Worm (Caenorhabditis elegans): Measurements from ENCODE around the gene fbxc-12.

fbxc-12 gene

ce11 chrIV:884707-885394, 20.2 kb upstream of the fbxc-12 start, which contains the start of gene mak-2 (continued):
- TF ChIP-seq mes-2 (tag; optimal IDR thresholded peaks at IDR 0.05; ENCODE audit: poor library complexity, severe bottlenecking) (peak; percentile 84), nhr-11 (tag; optimal IDR thresholded peaks at IDR 0.05) (peak; percentile 52), hlh-11 (tag; optimal IDR thresholded peaks at IDR 0.05) (peak; percentile 71), vab-7 (GFP tag; IDR thresholded peaks at IDR 0.05) (peak; percentile 52), F44E2.7 (GFP tag; IDR thresholded peaks at IDR 0.05) (no peak), ZK337.2 (GFP tag; IDR thresholded peaks at IDR 0.05) (no peak), rbr-2 (tag; optimal IDR thresholded peaks at IDR 0.05) (peak; percentile 68), spr-3 (GFP tag; optimal IDR thresholded peaks at IDR 0.05) (no peak), nhr-42 (GFP tag; IDR thresholded peaks at IDR 0.05) (no peak), aha-1 (tag) (no peak), lin-39 (tag; optimal IDR thresholded peaks at IDR 0.05) (no peak), snpc-1.2 (GFP tag; IDR thresholded peaks at IDR 0.05) (no peak), zip-11 (GFP tag; IDR thresholded peaks at IDR 0.05) (no peak), nhr-28 (tag; optimal IDR thresholded peaks at IDR 0.05) (peak; percentile 79), nhr-111 (GFP tag; optimal IDR thresholded peaks at IDR 0.05) (no peak), lin-1 (GFP tag; IDR thresholded peaks at IDR 0.05) (no peak), hmg-1.1 (GFP tag; IDR thresholded peaks at IDR 0.05) (peak; percentile 67), lim-7 (GFP tag; IDR thresholded peaks at IDR 0.05) (no peak), T20F7.1 (GFP tag; optimal IDR thresholded peaks at IDR 0.05) (no peak), mxl-3 (GFP tag; optimal IDR thresholded peaks at IDR 0.05) (peak; percentile 46), ceh-28 (tag; optimal IDR thresholded peaks at IDR 0.05) (no peak), gei-8 (GFP tag; optimal IDR thresholded peaks at IDR 0.05) (no peak), saeg-2 (GFP tag; IDR thresholded peaks at IDR 0.05) (no peak), nhr-6 (tag; optimal IDR thresholded peaks at IDR 0.05) (peak; percentile 55), attf-4 (tag; optimal IDR thresholded peaks at IDR 0.05) (no peak), fos-1 (tag; optimal IDR thresholded peaks at IDR 0.05) (no peak), nhr-102 (tag; optimal IDR thresholded peaks at IDR 0.05) (peak; percentile 26), nhr-237 (tag; optimal IDR thresholded peaks at IDR 0.05) (no peak), lin-13 (GFP tag; optimal IDR thresholded peaks at IDR 0.05) (peak; percentile 78), ztf-11 (tag; optimal IDR thresholded peaks at IDR 0.05) (no peak), nhr-10 (tag; optimal IDR thresholded peaks at IDR 0.05) (no peak), ceh-44 (GFP tag; IDR thresholded peaks at IDR 0.05) (no peak), skn-1 (tag; optimal IDR thresholded peaks at IDR 0.05) (no peak), mxl-2 (GFP tag; conservative IDR thresholded peaks at IDR 0.05) (no peak), duxl-1 (tag; optimal IDR thresholded peaks at IDR 0.05; ENCODE audit: poor library complexity) (peak; percentile 27), ama-1 (optimal IDR thresholded peaks at IDR 0.05) (no peak), nhr-76 (tag; optimal IDR thresholded peaks at IDR 0.05) (no peak), lin-15B (tag; optimal IDR thresholded peaks at IDR 0.05) (peak; percentile 52), ctbp-1 (GFP tag; IDR thresholded peaks at IDR 0.05) (no peak), nhr-48 (tag; optimal IDR thresholded peaks at IDR 0.05) (no peak), zfp-2 (tag; optimal IDR thresholded peaks at IDR 0.05) (no peak), aly-2 (tag; optimal IDR thresholded peaks at IDR 0.05) (no peak), fkh-10 (GFP tag; optimal IDR thresholded peaks at IDR 0.05) (peak; percentile 7), snpc-4 (tag; optimal IDR thresholded peaks at IDR 0.05) (no peak), ceh-32 (tag; optimal IDR thresholded peaks at IDR 0.05; ENCODE audit: poor library complexity) (no peak), dve-1 (tag; optimal IDR thresholded peaks at IDR 0.05; ENCODE audit: insufficient read depth) (peak; percentile 71), F10B5.3 (tag; optimal IDR thresholded peaks at IDR 0.05) (no peak), ztf-7 (tag; optimal IDR thresholded peaks at IDR 0.05) (no peak), Y105C5A.15 (GFP tag; IDR thresholded peaks at IDR 0.05) (no peak), daf-8 (GFP tag; IDR thresholded peaks at IDR 0.05) (no peak), hlh-30 (tag; optimal IDR thresholded peaks at IDR 0.05; ENCODE audit: insufficient read depth) (peak; percentile 75), nhr-25 (tag; optimal IDR thresholded peaks at IDR 0.05; ENCODE audit: borderline replicate concordance, insufficient read depth) (no peak)

Data from whole organism, L4 larva.